Worm (Caenorhabditis elegans) whole organism, early embryonic: Measurements from ENCODE around the gene str-55.

ENCODE experiments used
- ama-1 ChIP-seq: fragments of 150-350 bp; optimal IDR thresholded peaks from 2 replicates; lab custom pipeline; 2014
- ceh-36 ChIP-seq: sonication (generic microtip); optimal IDR thresholded peaks from 2 replicates; lab custom pipeline; 2016; ENCODE audit warnings: missing genetic modification characterization, inconsistent platforms, missing compliant biosample characterization
- pes-1 ChIP-seq: fragments of 200-800 bp; sonication (Bioruptor generic); IDR thresholded peaks from 2 replicates; pipeline ENCODE4 v1.3.6; 2022; ENCODE audit warnings: missing genetic modification reagents, missing genetic modification characterization, missing compliant biosample characterization
- scrt-1 ChIP-seq: fragments of 200-800 bp; sonication (Bioruptor generic); IDR thresholded peaks from 2 replicates; pipeline ENCODE4 v1.3.6; 2022; ENCODE audit warnings: missing genetic modification characterization, missing compliant biosample characterization

DNA sequence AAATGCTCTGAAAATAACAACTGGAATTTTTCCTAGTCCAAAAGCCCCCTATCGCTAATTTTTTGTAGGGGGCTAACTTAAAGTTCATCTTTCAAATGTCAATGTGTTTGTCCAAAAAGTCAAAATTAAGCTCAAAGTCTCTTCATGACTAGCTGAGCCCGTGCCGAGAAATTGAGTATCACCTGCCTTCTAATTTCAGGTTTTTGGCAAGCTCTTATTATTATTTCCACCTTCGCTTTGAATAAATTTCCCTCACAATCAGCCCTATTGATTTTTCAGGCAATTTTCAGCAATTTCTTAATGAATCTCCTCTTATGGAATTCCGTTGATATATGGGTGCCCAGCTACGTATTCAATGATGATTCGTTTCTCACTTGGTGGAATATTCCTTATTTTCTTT, 17.5 kb downstream of the str-55 start, which contains the start of gene sre-36:
- TF ChIP-seq scrt-1 (GFP tag; lab: Robert Waterston, UW) (no peak), ceh-36 (no peak), ama-1 (lab: Kevin White, UChicago) (no peak), pes-1 (GFP tag; lab: Robert Waterston, UW) (no peak)
